Worm (Caenorhabditis elegans) whole organism, late embryonic: ENCODE results near the gene F56D6.22.
A peak's percentile ranks its signal among the peaks of the same experiment; 100 is the strongest.

Source experiments
- C38D4.7 ChIP-seq: fragments of 200-800 bp; sonication (Bioruptor generic); optimal IDR thresholded peaks from 2 replicates; lab custom pipeline; 2018; ENCODE audit warnings: mild to moderate bottlenecking, missing genetic modification characterization, moderate library complexity, missing compliant biosample characterization
- K09A11.1 ChIP-seq: sonication (generic microtip); optimal IDR thresholded peaks from 2 replicates; lab custom pipeline; 2017; ENCODE audit warnings: antibody characterized with exemption, mild to moderate bottlenecking, missing genetic modification characterization, missing compliant biosample characterization; ENCODE audit not compliant: insufficient read depth
- T23F11.4 ChIP-seq: fragments of 200-800 bp; sonication (Bioruptor generic); optimal IDR thresholded peaks from 2 replicates; lab custom pipeline; 2018; ENCODE audit warnings: mild to moderate bottlenecking, missing genetic modification characterization, missing compliant biosample characterization
- ceh-14 ChIP-seq: sonication (generic microtip); optimal IDR thresholded peaks from 2 replicates; lab custom pipeline; 2016; ENCODE audit warnings: missing genotype, missing genetic modification characterization, missing compliant biosample characterization
- ceh-18 ChIP-seq: sonication (generic microtip); optimal IDR thresholded peaks from 2 replicates; lab custom pipeline; 2016; ENCODE audit warnings: missing genetic modification characterization, missing compliant biosample characterization
- ceh-19 ChIP-seq: fragments of 200-800 bp; sonication (Bioruptor generic); optimal IDR thresholded peaks from 2 replicates; lab custom pipeline; 2018; ENCODE audit warnings: mild to moderate bottlenecking, missing genetic modification characterization, missing compliant biosample characterization
- ceh-22 ChIP-seq: sonication (generic microtip); optimal IDR thresholded peaks from 2 replicates; lab custom pipeline; 2017; ENCODE audit warnings: missing biosample characterization, missing genetic modification characterization
- ceh-30 ChIP-seq: fragments of 150-350 bp; optimal IDR thresholded peaks from 2 replicates; lab custom pipeline; 2014; ENCODE audit warnings: missing biosample characterization, missing genetic modification characterization
- ceh-31 ChIP-seq: sonication (generic microtip); optimal IDR thresholded peaks from 2 replicates; lab custom pipeline; 2016; ENCODE audit warnings: missing genetic modification characterization, missing compliant biosample characterization
- ceh-34 ChIP-seq: sonication (generic microtip); optimal IDR thresholded peaks from 2 replicates; lab custom pipeline; 2016; ENCODE audit warnings: mild to moderate bottlenecking, missing genetic modification characterization, missing compliant biosample characterization
- ceh-45 ChIP-seq: fragments of 200-800 bp; sonication (Bioruptor generic); IDR thresholded peaks from 2 replicates; pipeline ENCODE4 v1.3.6; 2022; ENCODE audit warnings: missing genetic modification reagents, missing genetic modification characterization, missing compliant biosample characterization
- ceh-6 ChIP-seq: fragments of 200-800 bp; sonication (Bioruptor generic); optimal IDR thresholded peaks from 2 replicates; lab custom pipeline; 2018; ENCODE audit warnings: mild to moderate bottlenecking, missing genetic modification characterization, missing compliant biosample characterization
- dmd-4 ChIP-seq: sonication (generic microtip); optimal IDR thresholded peaks from 2 replicates; lab custom pipeline; 2016; ENCODE audit warnings: borderline replicate concordance, missing genetic modification characterization, missing compliant biosample characterization
- elt-2 ChIP-seq: sonication (generic microtip); optimal IDR thresholded peaks from 2 replicates; lab custom pipeline; 2016; ENCODE audit warnings: missing genetic modification reagents, missing genetic modification characterization, missing compliant biosample characterization
- ets-4 ChIP-seq: sonication (generic microtip); optimal IDR thresholded peaks from 2 replicates; lab custom pipeline; 2016; ENCODE audit warnings: missing genetic modification characterization, missing compliant biosample characterization
- eyg-1 ChIP-seq: sonication (generic microtip); optimal IDR thresholded peaks from 2 replicates; lab custom pipeline; 2016; ENCODE audit warnings: missing genotype, missing genetic modification characterization, missing compliant biosample characterization
- fkh-6 ChIP-seq: sonication (generic microtip); optimal IDR thresholded peaks from 2 replicates; lab custom pipeline; 2016; ENCODE audit warnings: missing genetic modification characterization, missing compliant biosample characterization
- gmeb-2 ChIP-seq: sonication (generic microtip); optimal IDR thresholded peaks from 2 replicates; lab custom pipeline; 2016; ENCODE audit warnings: missing genetic modification characterization, inconsistent platforms, missing compliant biosample characterization
- hlh-13 ChIP-seq: fragments of 200-800 bp; sonication (Bioruptor generic); optimal IDR thresholded peaks from 2 replicates; lab custom pipeline; 2018; ENCODE audit warnings: mild to moderate bottlenecking, missing genetic modification characterization, missing compliant biosample characterization
- lim-6 ChIP-seq: sonication (generic microtip); optimal IDR thresholded peaks from 2 replicates; lab custom pipeline; 2016; ENCODE audit warnings: missing genetic modification characterization, missing compliant biosample characterization
- madf-2 ChIP-seq: sonication (generic microtip); optimal IDR thresholded peaks from 2 replicates; lab custom pipeline; 2017; ENCODE audit warnings: missing genetic modification characterization, missing compliant biosample characterization
- nfya-1 ChIP-seq: sonication (generic microtip); optimal IDR thresholded peaks from 2 replicates; lab custom pipeline; 2017; ENCODE audit warnings: missing genetic modification characterization, mild to moderate bottlenecking, missing compliant biosample characterization, antibody characterized with exemption, moderate library complexity
- nhr-11 ChIP-seq: fragments of 150-350 bp; optimal IDR thresholded peaks from 2 replicates; lab custom pipeline; 2014; ENCODE audit warnings: missing biosample characterization, missing genetic modification characterization
- npax-4 ChIP-seq: sonication (generic microtip); optimal IDR thresholded peaks from 2 replicates; lab custom pipeline; 2016; ENCODE audit warnings: missing genetic modification characterization, missing compliant biosample characterization
- pat-9 ChIP-seq: fragments of 200-800 bp; sonication (Bioruptor generic); optimal IDR thresholded peaks from 2 replicates; lab custom pipeline; 2018; ENCODE audit warnings: mild to moderate bottlenecking, missing genetic modification characterization, moderate library complexity, missing compliant biosample characterization
- pax-1 ChIP-seq: fragments of 150-350 bp; optimal IDR thresholded peaks from 2 replicates; lab custom pipeline; 2014; ENCODE audit warnings: missing biosample characterization, missing genetic modification characterization
- pqm-1 ChIP-seq: sonication (generic microtip); optimal IDR thresholded peaks from 2 replicates; lab custom pipeline; 2016; ENCODE audit warnings: missing genetic modification characterization, missing compliant biosample characterization
- pros-1 ChIP-seq: fragments of 150-350 bp; optimal IDR thresholded peaks from 2 replicates; lab custom pipeline; 2014; ENCODE audit warnings: missing biosample characterization, missing genetic modification reagents, missing genetic modification characterization
- rnt-1 ChIP-seq: sonication (generic microtip); optimal IDR thresholded peaks from 2 replicates; lab custom pipeline; 2016; ENCODE audit warnings: missing genetic modification characterization, missing compliant biosample characterization
- sdc-2 ChIP-seq: sonication (generic microtip); optimal IDR thresholded peaks from 2 replicates; lab custom pipeline; 2016; ENCODE audit warnings: missing genotype, missing genetic modification characterization, missing compliant biosample characterization
- sox-4 ChIP-seq: sonication (generic microtip); optimal IDR thresholded peaks from 2 replicates; lab custom pipeline; 2017; ENCODE audit warnings: mild to moderate bottlenecking, missing genetic modification characterization, inconsistent platforms, missing compliant biosample characterization
- tbx-2 ChIP-seq: sonication (generic microtip); optimal IDR thresholded peaks from 2 replicates; lab custom pipeline; 2016; ENCODE audit warnings: missing genetic modification characterization, missing compliant biosample characterization
- tbx-7 ChIP-seq: sonication (generic microtip); optimal IDR thresholded peaks from 2 replicates; lab custom pipeline; 2016; ENCODE audit warnings: missing genotype, missing genetic modification characterization, missing compliant biosample characterization
- unc-3 ChIP-seq, 2 experiments: fragments of 200-800 bp in 1 of 2; sonication (Bioruptor generic) in 1 of 2; sonication (generic microtip) in 1 of 2; conservative IDR thresholded peaks in 1 of 2; optimal IDR thresholded peaks in 1 of 2; 2 replicates each; pipeline versions ENCODE4 v1.3.6 to Lab custom; 2016 to 2022; ENCODE audit warnings: missing compliant biosample characterization in 2 of 2, missing genetic modification characterization in 2 of 2, missing genetic modification reagents in 1 of 2
- unc-55 ChIP-seq: sonication (generic microtip); optimal IDR thresholded peaks from 2 replicates; lab custom pipeline; 2017; ENCODE audit warnings: missing biosample characterization, missing genetic modification reagents, missing genetic modification characterization
- zip-5 ChIP-seq: sonication (generic microtip); optimal IDR thresholded peaks from 2 replicates; lab custom pipeline; 2016; ENCODE audit warnings: missing genetic modification characterization, missing compliant biosample characterization

F56D6.22 gene

DNA sequence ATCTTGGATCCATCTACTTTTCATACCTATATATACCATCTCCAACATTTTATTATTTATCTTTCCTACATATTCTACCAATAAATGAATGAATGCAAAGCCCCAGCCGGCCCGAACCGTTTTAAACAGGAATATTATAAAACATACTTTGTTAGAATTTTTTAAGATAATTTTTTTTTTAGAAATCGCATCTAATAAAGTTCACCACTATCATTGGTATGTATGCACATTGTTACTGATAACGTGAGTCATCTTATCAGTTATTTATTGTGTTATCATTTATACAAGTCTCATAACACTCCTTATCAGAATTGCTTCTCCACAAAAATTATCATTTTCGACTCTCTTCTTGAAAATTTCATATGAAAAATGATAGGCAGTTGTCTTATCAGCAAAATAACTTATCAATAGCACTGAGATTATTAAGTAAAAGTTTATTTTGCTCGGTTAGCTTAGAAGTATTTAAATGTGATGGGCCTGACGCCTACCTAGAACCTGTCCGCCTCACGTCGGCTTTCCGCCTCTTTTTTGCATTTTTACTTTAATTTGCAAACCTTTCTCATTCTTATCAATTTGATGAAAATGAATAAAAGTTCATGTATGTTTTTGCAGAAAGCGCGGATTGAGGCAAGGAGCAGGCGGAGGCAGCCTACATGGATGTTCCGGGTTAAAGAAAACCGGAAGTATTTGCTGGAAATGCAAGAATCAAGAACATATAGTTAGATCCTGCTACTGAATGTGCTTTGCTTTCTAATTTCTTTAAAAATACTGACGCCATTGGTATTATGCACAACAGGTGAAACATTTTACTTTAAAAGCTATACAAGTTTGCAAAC is 7.5 kb downstream of the F56D6.22 start, which contains the start of gene srz-62:
Gene srz-62 (plus strand): TSS at position 786 of the 836 bp plus-strand sequence.
- TF ChIP-seq pqm-1 (tag; lab: Kevin White, UChicago): peak; percentile 82
- no peak for TF ChIP-seq unc-3 (GFP tag; conservative IDR thresholded peaks at IDR 0.05; lab: Robert Waterston, UW)
- TF ChIP-seq unc-3 (tag; optimal IDR thresholded peaks at IDR 0.05; lab: Kevin White, UChicago): no peak
- TF ChIP-seq fkh-6: no peak
- no peak for TF ChIP-seq ceh-45 (GFP tag; lab: Robert Waterston, UW)
- TF ChIP-seq ceh-31 (tag; lab: Kevin White, UChicago): no peak
- TF ChIP-seq zip-5: peak; percentile 20
- no peak for TF ChIP-seq rnt-1 (tag; lab: Kevin White, UChicago)
- TF ChIP-seq sdc-2 (tag; lab: Kevin White, UChicago): no peak
- no peak for TF ChIP-seq T23F11.4 (GFP tag; lab: Kevin White, UChicago)
- peak; percentile 100 for TF ChIP-seq elt-2 (tag; lab: Kevin White, UChicago)
- TF ChIP-seq ets-4: no peak
- no peak for TF ChIP-seq pat-9 (tag; lab: Kevin White, UChicago)
- no peak for TF ChIP-seq eyg-1 (tag; lab: Kevin White, UChicago)
- TF ChIP-seq pros-1 (tag; lab: Kevin White, UChicago): no peak
- TF ChIP-seq ceh-18 (tag; lab: Kevin White, UChicago): no peak
- TF ChIP-seq sox-4: no peak
- TF ChIP-seq madf-2 (tag; lab: Kevin White, UChicago): no peak
- no peak for TF ChIP-seq hlh-13
- TF ChIP-seq K09A11.1 (tag; lab: Kevin White, UChicago): no peak
- TF ChIP-seq tbx-2 (tag; lab: Kevin White, UChicago): no peak
- no peak for TF ChIP-seq ceh-22
- TF ChIP-seq nfya-1: no peak
- TF ChIP-seq C38D4.7 (GFP tag; lab: Kevin White, UChicago): no peak
- TF ChIP-seq ceh-19 (GFP tag; lab: Kevin White, UChicago): no peak

DNA sequence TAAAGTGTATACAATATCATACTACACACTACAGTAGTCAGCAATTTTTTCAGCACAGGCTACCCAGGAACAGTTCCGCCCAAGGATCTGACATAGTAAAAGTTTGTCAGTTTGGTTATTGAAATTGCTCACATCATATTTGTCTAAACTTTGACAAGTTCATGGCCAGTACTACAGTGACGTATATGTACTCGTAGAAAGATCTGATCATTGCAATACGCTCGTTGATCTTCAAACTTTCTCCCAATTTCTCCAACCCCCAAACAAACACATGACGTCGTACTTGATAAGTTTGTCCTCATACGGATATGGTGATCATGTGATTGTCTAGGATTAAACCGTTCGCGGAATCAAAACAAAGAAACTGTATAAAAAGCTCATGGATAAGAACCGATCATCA is 12.6 kb downstream of the F56D6.22 start, which contains the start of gene dct-8:
Gene dct-8 (plus strand): TSS at position 301 of the 400 bp plus-strand sequence.
- no peak for TF ChIP-seq ceh-45 (GFP tag; lab: Robert Waterston, UW)
- TF ChIP-seq tbx-7: no peak

DNA sequence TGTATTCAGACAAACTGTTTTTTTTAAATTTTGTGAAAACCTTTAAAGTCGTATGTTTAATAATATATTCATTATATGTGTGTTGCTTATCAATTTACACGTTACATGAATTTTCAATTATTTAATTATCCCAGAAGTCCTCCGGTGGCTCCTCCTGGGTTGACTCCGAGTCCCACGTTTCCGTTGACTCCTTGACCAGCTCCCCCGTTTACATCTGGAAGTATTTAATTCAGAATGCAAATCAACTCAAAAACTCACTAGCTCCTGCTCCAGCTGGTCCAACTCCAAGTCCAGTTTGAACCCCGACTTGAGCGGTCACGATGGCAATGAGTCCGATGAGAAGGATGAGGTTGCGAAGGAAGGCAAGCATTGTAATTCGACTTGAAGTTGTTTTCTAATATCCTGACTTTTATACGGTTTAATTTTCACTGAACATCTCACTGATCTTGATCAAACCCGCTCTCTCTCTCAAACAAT is 13.4 kb downstream of the F56D6.22 start, which contains the start of gene F56D6.8:
Gene F56D6.8 (minus strand): TSS at position 427 of the 477 bp plus-strand sequence.
- TF ChIP-seq T23F11.4 (GFP tag; lab: Kevin White, UChicago) (no peak), ceh-45 (GFP tag; lab: Robert Waterston, UW) (no peak), unc-55 (GFP tag; lab: Kevin White, UChicago) (no peak), pros-1 (tag; lab: Kevin White, UChicago) (no peak), hlh-13 (no peak), gmeb-2 (tag; lab: Kevin White, UChicago) (no peak), fkh-6 (no peak), ceh-6 (no peak), lim-6 (tag; lab: Kevin White, UChicago) (no peak), pax-1 (tag; lab: Kevin White, UChicago) (no peak), dmd-4 (tag; lab: Kevin White, UChicago) (no peak), zip-5 (no peak), pat-9 (tag; lab: Kevin White, UChicago) (no peak), npax-4 (no peak)

DNA sequence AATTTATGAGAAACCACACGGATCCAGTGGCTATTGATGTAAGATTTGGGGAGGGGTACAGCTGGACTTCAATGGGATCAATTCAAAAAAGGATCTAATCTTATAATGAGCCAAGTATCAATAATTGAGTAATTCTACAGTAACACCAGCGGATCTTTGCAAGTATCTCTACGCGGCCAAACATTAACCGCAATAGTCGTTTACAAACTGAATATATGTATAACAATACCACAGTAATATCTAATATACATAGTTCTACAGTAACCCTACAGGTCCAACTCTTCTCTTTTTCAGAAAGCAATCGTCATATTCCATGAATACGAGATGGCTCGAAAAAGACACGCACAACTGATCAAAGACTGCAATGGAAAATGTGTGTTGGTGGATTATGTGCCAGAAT is 15.4 kb downstream of the F56D6.22 start, which contains the start of gene F56D6.9:
Gene F56D6.9 (plus strand): TSS at position 301 of the 400 bp plus-strand sequence.
- TF ChIP-seq fkh-6 (no peak), madf-2 (tag; lab: Kevin White, UChicago) (no peak), ceh-30 (tag; lab: Kevin White, UChicago) (no peak), ceh-14 (tag; lab: Kevin White, UChicago) (no peak), ceh-31 (tag; lab: Kevin White, UChicago) (no peak), ceh-34 (tag; lab: Kevin White, UChicago) (no peak), nhr-11 (tag; lab: Kevin White, UChicago) (no peak)
